Worm (Caenorhabditis elegans): Measurements from ENCODE around the gene gba-1.

DNA sequence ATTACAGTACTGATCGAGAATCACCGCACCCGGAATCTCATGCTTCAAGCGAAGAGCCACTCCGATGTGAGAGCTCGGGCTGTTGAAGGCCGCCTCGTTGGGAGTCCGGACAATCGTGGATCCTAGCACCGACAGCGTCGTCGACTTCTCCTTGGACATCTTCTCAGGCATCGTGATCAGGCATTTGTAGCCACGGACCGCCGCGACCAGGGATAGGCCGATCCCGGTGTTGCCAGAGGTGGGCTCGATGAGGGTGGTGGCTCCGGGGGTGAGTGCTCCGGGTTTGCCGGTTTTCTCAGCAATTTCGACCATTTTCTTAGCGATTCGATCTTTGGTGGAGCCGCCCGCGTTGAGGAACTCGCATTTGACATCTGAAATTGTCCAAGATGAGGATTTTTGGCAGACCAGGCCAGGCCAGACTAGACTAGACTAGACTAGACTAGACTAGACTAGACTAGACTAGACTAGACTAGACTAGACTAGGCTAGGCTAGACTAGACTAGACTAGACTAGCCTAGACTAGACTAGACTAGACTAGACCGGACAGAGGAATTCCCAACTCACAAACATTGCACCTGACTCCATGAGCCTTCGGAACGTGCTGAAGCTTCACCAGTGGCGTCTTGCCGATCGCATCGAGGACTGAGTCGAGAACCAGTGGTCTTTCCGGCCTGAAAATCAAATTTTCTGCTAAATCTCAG, 44.8 kb downstream of the gba-1 start:
- no peak for TF ChIP-seq cog-1 (tag; optimal IDR thresholded peaks at IDR 0.05)
- no peak for TF ChIP-seq tab-1 (GFP tag; IDR thresholded peaks at IDR 0.05)
- TF ChIP-seq ztf-23 (GFP tag; IDR thresholded peaks at IDR 0.05) = no peak
- TF ChIP-seq T22C8.4 (GFP tag; IDR thresholded peaks at IDR 0.05) = no peak
- TF ChIP-seq med-1 (GFP tag; optimal IDR thresholded peaks at IDR 0.05; ENCODE audit: insufficient read depth) = no peak
- no peak for TF ChIP-seq ref-1 (GFP tag; conservative IDR thresholded peaks at IDR 0.05)
